Fruit fly (Drosophila melanogaster): Measurements from ENCODE around the gene Mcr.

The Mcr gene

DNA sequence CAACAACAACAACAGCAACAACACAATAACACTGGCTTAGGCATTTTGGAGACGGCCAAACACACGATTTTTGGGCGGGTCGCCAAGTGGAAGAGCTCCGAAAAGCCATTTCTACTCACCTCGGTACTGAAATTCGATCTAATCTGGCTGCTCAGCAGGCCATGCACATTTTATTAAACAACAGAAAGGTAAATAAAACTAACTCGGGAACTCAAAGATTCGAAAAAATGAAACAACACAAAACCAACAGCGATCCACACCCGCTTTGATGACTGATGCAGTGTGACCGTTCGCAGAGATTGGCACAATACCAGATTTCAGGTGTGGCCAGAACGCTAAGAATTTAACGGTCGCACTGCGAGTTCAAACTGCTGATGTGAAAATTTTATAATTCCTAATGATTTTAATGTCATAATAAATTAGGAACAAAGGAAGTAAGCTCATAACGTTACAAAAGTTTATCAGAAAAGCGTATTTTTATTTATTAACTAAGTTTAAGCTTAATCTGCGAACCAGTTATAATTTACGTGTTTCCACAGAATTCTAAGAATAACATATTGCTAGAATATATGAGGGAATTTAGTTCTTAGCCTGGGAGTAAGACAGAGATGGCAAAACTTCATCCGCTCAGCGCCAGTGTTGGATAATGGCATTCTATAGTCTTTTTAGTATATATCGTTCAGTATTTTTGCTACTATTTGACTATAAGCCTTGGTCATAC is at the start of gene Mcr (continued):
- no peak for TF ChIP-seq CG30020 (tag; optimal IDR thresholded peaks at IDR 0.05)
- no peak for TF ChIP-seq odd (GFP tag; optimal IDR thresholded peaks at IDR 0.05)
- TF ChIP-seq BEAF-32 (GFP tag; optimal IDR thresholded peaks at IDR 0.05), result peak; percentile 87
- peak; percentile 8 for TF ChIP-seq MBD-R2 (GFP tag; IDR thresholded peaks at IDR 0.05)
- TF ChIP-seq h (optimal IDR thresholded peaks at IDR 0.05), result no peak
- 0 out of 2 replicates have a peak, but pooled peaks have one; percentile 2 for TF ChIP-seq H2.0 (GFP tag; IDR thresholded peaks at IDR 0.05)
- peak in 1 of 3 experiments; percentile 71 for TF ChIP-seq Stat92E (GFP tag; optimal IDR thresholded peaks at IDR 0.05)
- TF ChIP-seq Oli (tag; optimal IDR thresholded peaks at IDR 0.05), result no peak
- TF ChIP-seq GATAe (GFP tag; conservative IDR thresholded peaks at IDR 0.05), result no peak
- TF ChIP-seq grn (GFP tag; optimal IDR thresholded peaks at IDR 0.05), result no peak
- no peak for TF ChIP-seq esg (GFP tag; conservative IDR thresholded peaks at IDR 0.05)
- no peak for TF ChIP-seq hth (optimal IDR thresholded peaks at IDR 0.05)
- TF ChIP-seq CG12659 (GFP tag; optimal IDR thresholded peaks at IDR 0.05), result peak; percentile 62
- no peak for TF ChIP-seq CG32767 (GFP tag; IDR thresholded peaks at IDR 0.05)
- TF ChIP-seq Lpt (GFP tag; optimal IDR thresholded peaks at IDR 0.05), result no peak
- TF ChIP-seq CG12391 (tag; optimal IDR thresholded peaks at IDR 0.05), result peak; percentile 31
- TF ChIP-seq CG7372 (GFP tag; IDR thresholded peaks at IDR 0.05), result no peak
- TF ChIP-seq stwl (tag; optimal IDR thresholded peaks at IDR 0.05), result peak; percentile 64
- TF ChIP-seq NC2α (GFP tag; optimal IDR thresholded peaks at IDR 0.05), result no peak
- TF ChIP-seq CG31441 (GFP tag; IDR thresholded peaks at IDR 0.05), result peak; percentile 12; the same call in 1 of the 2 replicates
- no peak for TF ChIP-seq CG9727 (GFP tag; optimal IDR thresholded peaks at IDR 0.05)
- peak; percentile 64 for TF ChIP-seq Rfx (GFP tag; IDR thresholded peaks at IDR 0.05)
- no peak for TF ChIP-seq CG9215 (GFP tag; IDR thresholded peaks at IDR 0.05)
- no peak for TF ChIP-seq slou (GFP tag; optimal IDR thresholded peaks at IDR 0.05)
- TF ChIP-seq kay (GFP tag; optimal IDR thresholded peaks at IDR 0.05), result peak; percentile 50
- no peak for TF ChIP-seq CG17328 (GFP tag; IDR thresholded peaks at IDR 0.05)
- no peak for TF ChIP-seq ken (GFP tag; IDR thresholded peaks at IDR 0.05)
- no peak for TF ChIP-seq jigr1 (GFP tag; IDR thresholded peaks at IDR 0.05)
- TF ChIP-seq CG17186 (GFP tag; optimal IDR thresholded peaks at IDR 0.05), result no peak
- no peak for TF ChIP-seq CG1024 (GFP tag; IDR thresholded peaks at IDR 0.05)
- no peak for TF ChIP-seq tgo (GFP tag; IDR thresholded peaks at IDR 0.05)
- TF ChIP-seq NK7.1 (GFP tag; optimal IDR thresholded peaks at IDR 0.05), result peak; percentile 1
- TF ChIP-seq knrl (GFP tag; IDR thresholded peaks at IDR 0.05; ENCODE audit: partially characterized antibody), result peak; percentile 48; the same call in 1 of the 3 replicates
- TF ChIP-seq HLH4C (GFP tag; IDR thresholded peaks at IDR 0.05; ENCODE audit: partially characterized antibody), result peak; percentile 42; the same call in 1 of the 3 replicates
- TF ChIP-seq gfzf (GFP tag; optimal IDR thresholded peaks at IDR 0.05), result peak; percentile 88
- no peak for TF ChIP-seq Ada2b (GFP tag; IDR thresholded peaks at IDR 0.05)
- TF ChIP-seq Adf1 (GFP tag; IDR thresholded peaks at IDR 0.05), result no peak
- TF ChIP-seq CG8924 (tag; optimal IDR thresholded peaks at IDR 0.05), result no peak
- TF ChIP-seq Eip74EF (GFP tag; optimal IDR thresholded peaks at IDR 0.05), result no peak
- peak; percentile 54 for TF ChIP-seq CoRest (tag; optimal IDR thresholded peaks at IDR 0.05)
- TF ChIP-seq CG12104 (GFP tag; optimal IDR thresholded peaks at IDR 0.05), result peak; percentile 26
- TF ChIP-seq CG12769 (tag; optimal IDR thresholded peaks at IDR 0.05), result no peak
- TF ChIP-seq Atf3 (GFP tag; optimal IDR thresholded peaks at IDR 0.05), result no peak
- no peak for TF ChIP-seq nerfin-2 (GFP tag; IDR thresholded peaks at IDR 0.05; ENCODE audit: partially characterized antibody)
- no peak for TF ChIP-seq mirr (GFP tag; optimal IDR thresholded peaks at IDR 0.05)
- no peak for TF ChIP-seq zf30C (GFP tag; optimal IDR thresholded peaks at IDR 0.05)
- TF ChIP-seq CG1603 (tag; optimal IDR thresholded peaks at IDR 0.05), result peak; percentile 11
- TF ChIP-seq dpn (GFP tag; optimal IDR thresholded peaks at IDR 0.05), result peak in 1 of 2 experiments; percentile 41
- no peak for TF ChIP-seq Rx (GFP tag; IDR thresholded peaks at IDR 0.05)
- no peak for TF ChIP-seq pfk (GFP tag; optimal IDR thresholded peaks at IDR 0.05)
